Fruit fly (Drosophila melanogaster) whole organism, prepupa: ENCODE results near the gene Sf3b1.

Experiments
- CG1621 ChIP-seq: fragments of 200-800 bp; sonication (Bioruptor generic); optimal IDR thresholded peaks from 3 replicates; lab custom pipeline; 2018; ENCODE audit warnings: missing biosample characterization, mild to moderate bottlenecking, missing genetic modification characterization
- Hr39 ChIP-seq: fragments of 200-800 bp; sonication (Bioruptor generic); optimal IDR thresholded peaks from 2 replicates; lab custom pipeline; 2016; ENCODE audit warnings: missing biosample characterization, missing genetic modification characterization
- Lpt ChIP-seq: fragments of 200-800 bp; sonication (Bioruptor generic); optimal IDR thresholded peaks from 3 replicates; lab custom pipeline; 2016; ENCODE audit warnings: missing biosample characterization, missing genetic modification characterization
- OdsH ChIP-seq: fragments of 200-800 bp; sonication (Bioruptor generic); optimal IDR thresholded peaks from 3 replicates; lab custom pipeline; 2016; ENCODE audit warnings: missing biosample characterization, missing genetic modification characterization
- topi ChIP-seq: fragments of 200-800 bp; sonication (Bioruptor generic); optimal IDR thresholded peaks from 3 replicates; lab custom pipeline; 2016; ENCODE audit warnings: missing biosample characterization, missing genetic modification characterization

DNA sequence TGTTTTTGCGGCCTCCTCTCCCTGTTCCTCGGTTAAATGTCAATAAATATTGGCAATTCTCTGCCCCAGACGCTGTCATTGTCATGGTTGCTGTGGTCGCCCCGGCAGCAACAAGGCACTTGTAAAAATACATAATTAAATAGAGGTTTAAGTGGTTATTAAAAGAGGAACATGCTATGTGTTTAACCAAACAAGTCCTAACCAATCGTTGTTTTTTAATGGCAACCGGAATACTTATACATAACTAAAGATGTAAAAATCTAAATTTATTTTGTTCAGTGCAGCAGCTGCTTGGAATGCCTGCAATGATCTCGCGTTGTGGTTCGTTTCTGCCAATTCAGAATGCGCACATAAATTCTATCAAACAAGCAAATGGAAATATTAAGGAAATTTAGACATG is 38.8 kb downstream of the Sf3b1 start:
- TF ChIP-seq Hr39 (GFP tag; lab: Kevin White, UChicago) (peak; percentile 17), CG1621 (tag; lab: Kevin White, UChicago) (peak; percentile 19), OdsH (GFP tag; lab: Kevin White, UChicago) (peak; percentile 19), Lpt (GFP tag; lab: Kevin White, UChicago) (no peak), topi (GFP tag; lab: Kevin White, UChicago) (peak; percentile 42)
